Worm (Caenorhabditis elegans) whole organism, L4 larva: ENCODE data around the gene T28C6.7.

ENCODE experiments used
- D1046.2 ChIP-seq: fragments of 200-800 bp; sonication (Bioruptor generic); IDR thresholded peaks from 2 replicates; pipeline ENCODE4 v1.3.6; 2022; ENCODE audit warnings: missing genetic modification characterization, missing compliant biosample characterization
- F49E8.2 ChIP-seq: sonication (generic microtip); optimal IDR thresholded peaks from 2 replicates; lab custom pipeline; 2016; ENCODE audit warnings: missing compliant biosample characterization, mild to moderate bottlenecking, missing genetic modification characterization, borderline replicate concordance
- T26A8.4 ChIP-seq: fragments of 200-800 bp; sonication (Bioruptor generic); IDR thresholded peaks from 2 replicates; pipeline ENCODE4 v1.3.6; 2022; ENCODE audit warnings: missing genetic modification characterization, missing compliant biosample characterization
- Y75B8A.6 ChIP-seq: fragments of 200-800 bp; sonication (Bioruptor generic); IDR thresholded peaks from 2 replicates; pipeline ENCODE4 v1.3.6; 2022; ENCODE audit warnings: missing genetic modification reagents, missing genetic modification characterization, missing compliant biosample characterization
- aha-1 ChIP-seq: fragments of 150-350 bp; peaks from one replicate; lab custom pipeline; 2014; ENCODE audit warnings: missing biosample characterization, missing genetic modification characterization
- aly-2 ChIP-seq: sonication (generic microtip); optimal IDR thresholded peaks from 2 replicates; lab custom pipeline; 2018; ENCODE audit warnings: missing biosample characterization, missing genetic modification characterization
- ceh-20 ChIP-seq: fragments of 200-800 bp; sonication (Bioruptor generic); IDR thresholded peaks from 2 replicates; pipeline ENCODE4 v1.3.6; 2022; ENCODE audit warnings: missing genetic modification reagents, missing genetic modification characterization, missing compliant biosample characterization
- daf-16 ChIP-seq, 3 experiments: sonication (generic microtip); optimal IDR thresholded peaks; 2 replicates each; lab custom pipeline; 2016 to 2017; ENCODE audit warnings: missing genetic modification characterization in 3 of 3, missing genetic modification reagents in 3 of 3, mild to moderate bottlenecking in 2 of 3, missing compliant biosample characterization in 2 of 3, missing biosample characterization in 1 of 3, moderate library complexity in 1 of 3
- dmd-6 ChIP-seq: fragments of 200-800 bp; sonication (Bioruptor generic); IDR thresholded peaks from 2 replicates; pipeline ENCODE4 v1.3.6; 2022; ENCODE audit warnings: missing genetic modification reagents, missing genetic modification characterization, missing compliant biosample characterization
- dve-1 ChIP-seq: sonication (generic microtip); optimal IDR thresholded peaks from 2 replicates; lab custom pipeline; 2017; ENCODE audit warnings: antibody characterized with exemption, mild to moderate bottlenecking, missing genetic modification characterization, missing compliant biosample characterization; ENCODE audit not compliant: insufficient read depth
- fkh-10 ChIP-seq: fragments of 150-350 bp; optimal IDR thresholded peaks from 2 replicates; lab custom pipeline; 2014; ENCODE audit warnings: missing biosample characterization, missing genetic modification reagents, missing genetic modification characterization
- hlh-11 ChIP-seq: fragments of 200-800 bp; sonication (Bioruptor generic); optimal IDR thresholded peaks from 2 replicates; lab custom pipeline; 2018; ENCODE audit warnings: mild to moderate bottlenecking, missing genetic modification characterization, missing compliant biosample characterization
- hlh-30 ChIP-seq: sonication (generic microtip); optimal IDR thresholded peaks from 2 replicates; lab custom pipeline; 2017; ENCODE audit warnings: antibody characterized with exemption, mild to moderate bottlenecking, missing genetic modification characterization, missing compliant biosample characterization; ENCODE audit not compliant: insufficient read depth
- hmg-1.1 ChIP-seq: fragments of 200-800 bp; sonication (Bioruptor generic); IDR thresholded peaks from 2 replicates; pipeline ENCODE4 v1.3.6; 2022; ENCODE audit warnings: missing genetic modification reagents, missing genetic modification characterization, missing compliant biosample characterization
- lin-29 ChIP-seq: fragments of 200-800 bp; sonication (Bioruptor generic); IDR thresholded peaks from 2 replicates; pipeline ENCODE4 v1.3.6; 2022; ENCODE audit warnings: missing genetic modification reagents, missing genetic modification characterization, missing compliant biosample characterization
- lin-38 ChIP-seq: fragments of 200-800 bp; sonication (Bioruptor generic); IDR thresholded peaks from 2 replicates; pipeline ENCODE4 v1.3.6; 2022; ENCODE audit warnings: missing genetic modification reagents, missing genetic modification characterization, missing compliant biosample characterization
- lin-39 ChIP-seq: fragments of 150-350 bp; optimal IDR thresholded peaks from 2 replicates; lab custom pipeline; 2014; ENCODE audit warnings: missing biosample characterization, missing genetic modification reagents, missing genetic modification characterization
- lir-3 ChIP-seq: sonication (generic microtip); optimal IDR thresholded peaks from 2 replicates; lab custom pipeline; 2016; ENCODE audit warnings: mild to moderate bottlenecking, missing genetic modification characterization, missing compliant biosample characterization
- lsy-2 ChIP-seq, 2 experiments: fragments of 150-350 bp in 1 of 2; sonication (generic microtip) in 1 of 2; optimal IDR thresholded peaks; 2 replicates each; lab custom pipeline; 2014 to 2017; ENCODE audit warnings: missing biosample characterization in 2 of 2, missing genetic modification characterization in 2 of 2
- madf-9 ChIP-seq: fragments of 200-800 bp; sonication (Bioruptor generic); conservative IDR thresholded peaks from 2 replicates; pipeline ENCODE4 v1.3.6; 2022; ENCODE audit warnings: missing genetic modification reagents, missing genetic modification characterization, missing compliant biosample characterization
- mdl-1 ChIP-seq, 2 experiments: fragments of 150-350 bp in 1 of 2; sonication (generic microtip) in 1 of 2; optimal IDR thresholded peaks; 2 replicates each; lab custom pipeline; 2014 to 2017; ENCODE audit warnings: missing biosample characterization in 2 of 2, missing genetic modification characterization in 2 of 2
- mxl-3 ChIP-seq: fragments of 200-800 bp; sonication (Bioruptor generic); optimal IDR thresholded peaks from 2 replicates; lab custom pipeline; 2018; ENCODE audit warnings: mild to moderate bottlenecking, missing genetic modification characterization, missing compliant biosample characterization
- nhr-10 ChIP-seq: fragments of 150-350 bp; optimal IDR thresholded peaks from 2 replicates; lab custom pipeline; 2014; ENCODE audit warnings: missing biosample characterization, missing genetic modification characterization
- nhr-102 ChIP-seq: sonication (generic microtip); optimal IDR thresholded peaks from 2 replicates; lab custom pipeline; 2016; ENCODE audit warnings: mild to moderate bottlenecking, missing genetic modification characterization, moderate library complexity, missing compliant biosample characterization
- nhr-111 ChIP-seq: fragments of 200-800 bp; sonication (Bioruptor generic); optimal IDR thresholded peaks from 2 replicates; lab custom pipeline; 2018; ENCODE audit warnings: mild to moderate bottlenecking, missing genetic modification characterization, missing compliant biosample characterization
- nhr-25 ChIP-seq: sonication (generic microtip); optimal IDR thresholded peaks from 2 replicates; lab custom pipeline; 2017; ENCODE audit warnings: missing genetic modification characterization, mild to moderate bottlenecking, missing compliant biosample characterization, antibody characterized with exemption, moderate library complexity, borderline replicate concordance; ENCODE audit not compliant: insufficient read depth
- nhr-28 ChIP-seq: fragments of 150-350 bp; optimal IDR thresholded peaks from 2 replicates; lab custom pipeline; 2014; ENCODE audit warnings: missing biosample characterization, missing genetic modification characterization
- nhr-41 ChIP-seq: fragments of 200-800 bp; sonication (Bioruptor generic); IDR thresholded peaks from 2 replicates; pipeline ENCODE4 v1.3.6; 2022; ENCODE audit warnings: missing genetic modification reagents, missing genetic modification characterization, missing compliant biosample characterization
- nhr-42 ChIP-seq: fragments of 200-800 bp; sonication (Bioruptor generic); IDR thresholded peaks from 2 replicates; pipeline ENCODE4 v1.3.6; 2022; ENCODE audit warnings: missing genetic modification characterization, missing compliant biosample characterization
- nhr-48 ChIP-seq: sonication (generic microtip); optimal IDR thresholded peaks from 2 replicates; lab custom pipeline; 2016; ENCODE audit warnings: mild to moderate bottlenecking, missing genetic modification characterization, missing compliant biosample characterization
- nhr-6 ChIP-seq: fragments of 150-350 bp; optimal IDR thresholded peaks from 2 replicates; lab custom pipeline; 2014; ENCODE audit warnings: missing biosample characterization, missing genetic modification characterization
- nhr-76 ChIP-seq: fragments of 150-350 bp; optimal IDR thresholded peaks from 2 replicates; lab custom pipeline; 2014; ENCODE audit warnings: missing biosample characterization, missing genetic modification characterization
- pha-4 ChIP-seq, 2 experiments: fragments of 150-350 bp in 1 of 2; fragments of 200-800 bp in 1 of 2; sonication (Bioruptor generic) in 1 of 2; IDR thresholded peaks in 1 of 2; optimal IDR thresholded peaks in 1 of 2; 2 replicates each; pipeline versions ENCODE4 v1.3.6 to Lab custom; 2014 to 2022; ENCODE audit warnings: missing genetic modification characterization in 2 of 2, missing genetic modification reagents in 2 of 2, missing biosample characterization in 1 of 2, missing compliant biosample characterization in 1 of 2
- pqm-1 ChIP-seq: sonication (generic microtip); optimal IDR thresholded peaks from 2 replicates; lab custom pipeline; 2017; ENCODE audit warnings: missing biosample characterization, missing genetic modification characterization
- rbr-2 ChIP-seq: sonication (generic microtip); optimal IDR thresholded peaks from 2 replicates; lab custom pipeline; 2016; ENCODE audit warnings: missing genotype, missing genetic modification characterization, missing compliant biosample characterization
- set-16 ChIP-seq: fragments of 200-800 bp; sonication (Bioruptor generic); IDR thresholded peaks from 2 replicates; pipeline ENCODE4 v1.3.6; 2022; ENCODE audit warnings: missing genetic modification reagents, missing genetic modification characterization, missing compliant biosample characterization
- skn-1 ChIP-seq: fragments of 150-350 bp; optimal IDR thresholded peaks from 2 replicates; lab custom pipeline; 2014; ENCODE audit warnings: missing biosample characterization, missing genetic modification characterization
- snpc-1.2 ChIP-seq: fragments of 200-800 bp; sonication (Bioruptor generic); IDR thresholded peaks from 2 replicates; pipeline ENCODE4 v1.3.6; 2022; ENCODE audit warnings: missing genetic modification reagents, missing genetic modification characterization, missing compliant biosample characterization
- spr-1 ChIP-seq: sonication (generic microtip); optimal IDR thresholded peaks from 2 replicates; lab custom pipeline; 2016; ENCODE audit warnings: mild to moderate bottlenecking, missing genetic modification characterization, missing compliant biosample characterization
- tag-97 ChIP-seq: fragments of 200-800 bp; sonication (Bioruptor generic); IDR thresholded peaks from 2 replicates; pipeline ENCODE4 v1.3.6; 2022; ENCODE audit warnings: missing genetic modification characterization, missing compliant biosample characterization
- tra-1 ChIP-seq: fragments of 200-800 bp; sonication (Bioruptor generic); IDR thresholded peaks from 2 replicates; pipeline ENCODE4 v1.3.6; 2022; ENCODE audit warnings: missing genetic modification reagents, missing genetic modification characterization, missing compliant biosample characterization
- unc-130 ChIP-seq: sonication (generic microtip); optimal IDR thresholded peaks from 2 replicates; lab custom pipeline; 2016; ENCODE audit warnings: missing genetic modification reagents, missing genetic modification characterization, missing compliant biosample characterization
- unc-39 ChIP-seq: sonication (generic microtip); optimal IDR thresholded peaks from 2 replicates; lab custom pipeline; 2017; ENCODE audit warnings: missing biosample characterization, missing genetic modification characterization
- unc-62 ChIP-seq, 3 experiments: fragments of 150-350 bp in 1 of 3; sonication (generic microtip); optimal IDR thresholded peaks in 2 of 3; peaks in 1 of 3; 1 replicate in 1 of 3; 2 replicates in 2 of 3; lab custom pipeline; 2014 to 2017; ENCODE audit warnings: missing biosample characterization in 3 of 3, missing genetic modification characterization in 3 of 3, missing genetic modification reagents in 3 of 3, missing genotype in 1 of 3
- zfp-3 ChIP-seq: fragments of 200-800 bp; sonication (Bioruptor generic); conservative IDR thresholded peaks from 2 replicates; pipeline ENCODE4 v1.3.6; 2022; ENCODE audit warnings: missing genetic modification reagents, missing genetic modification characterization, missing compliant biosample characterization

Gene T28C6.7

ce11 chrIV:8793223-8793622, 34.4 kb upstream of the T28C6.7 start:
- TF ChIP-seq unc-130 (GFP tag; lab: Kevin White, UChicago) (no peak), nhr-42 (no peak), rbr-2 (no peak), aha-1 (tag; lab: Kevin White, UChicago) (peak; percentile 66), hlh-30 (tag; lab: Kevin White, UChicago) (peak; percentile 25), Y75B8A.6 (GFP tag; lab: Robert Waterston, UW) (no peak), fkh-10 (GFP tag; lab: Kevin White, UChicago) (no peak), pha-4 (GFP tag; IDR thresholded peaks at IDR 0.05; lab: Robert Waterston, UW) (no peak), pha-4 (tag; optimal IDR thresholded peaks at IDR 0.05; lab: Kevin White, UChicago) (no peak), lsy-2 (tag; optimal IDR thresholded peaks at IDR 0.05; lab: Kevin White, UChicago) (peak in 1 of 2 experiments; percentile 19), nhr-25 (tag; lab: Kevin White, UChicago) (peak; percentile 94), mxl-3 (GFP tag; lab: Kevin White, UChicago) (peak; percentile 80), zfp-3 (GFP tag; lab: Robert Waterston, UW) (no peak), tra-1 (GFP tag; lab: Robert Waterston, UW) (peak; percentile 74; the same call in 1 of the 2 replicates), nhr-10 (tag; lab: Kevin White, UChicago) (no peak), unc-62 (GFP tag; optimal IDR thresholded peaks at IDR 0.05 in 1 of 2; lab: Kevin White, UChicago) (peak in 1 of 2 experiments; percentile 97), unc-62 (tag; optimal IDR thresholded peaks at IDR 0.05; lab: Kevin White, UChicago) (no peak), dve-1 (peak; percentile 37), nhr-102 (tag; lab: Kevin White, UChicago) (peak; percentile 3), nhr-6 (no peak), dmd-6 (GFP tag; lab: Robert Waterston, UW) (peak; percentile 71), ceh-20 (GFP tag; lab: Robert Waterston, UW) (peak; percentile 27; the same call in 1 of the 2 replicates), hlh-11 (tag; lab: Kevin White, UChicago) (peak; percentile 85), pqm-1 (peak; percentile 80), daf-16 (GFP tag; optimal IDR thresholded peaks at IDR 0.05; lab: Kevin White, UChicago) (no peak), daf-16 (tag; optimal IDR thresholded peaks at IDR 0.05; lab: Kevin White, UChicago) (peak; percentile 26), nhr-28 (tag; lab: Kevin White, UChicago) (peak; percentile 84), mdl-1 (tag; optimal IDR thresholded peaks at IDR 0.05; lab: Kevin White, UChicago) (peak in 1 of 2 experiments; percentile 52)

- peak; percentile 53 for TF ChIP-seq spr-1 (tag; lab: Kevin White, UChicago)
- 0 out of 2 replicates have a peak, but pooled peaks have one; percentile 10 for TF ChIP-seq D1046.2 (GFP tag; lab: Robert Waterston, UW)
- TF ChIP-seq unc-39 (tag; lab: Kevin White, UChicago), result no peak
- peak; percentile 79; the same call in 1 of the 2 replicates for TF ChIP-seq pha-4 (GFP tag; IDR thresholded peaks at IDR 0.05; lab: Robert Waterston, UW)
- TF ChIP-seq pha-4 (tag; optimal IDR thresholded peaks at IDR 0.05; lab: Kevin White, UChicago), result no peak
- TF ChIP-seq madf-9 (GFP tag; lab: Robert Waterston, UW), result 0 out of 2 replicates have a peak, but pooled peaks have one; percentile 3
- no peak for TF ChIP-seq lir-3 (tag; lab: Kevin White, UChicago)
- TF ChIP-seq Y75B8A.6 (GFP tag; lab: Robert Waterston, UW), result no peak
- TF ChIP-seq nhr-48 (tag; lab: Kevin White, UChicago), result peak; percentile 83
- no peak for TF ChIP-seq snpc-1.2 (GFP tag; lab: Robert Waterston, UW)
- peak; percentile 59; the same call in 1 of the 2 replicates for TF ChIP-seq lin-38
- no peak for TF ChIP-seq nhr-76
- TF ChIP-seq set-16 (GFP tag; lab: Robert Waterston, UW), result peak; percentile 100
- no peak for TF ChIP-seq aly-2
- peak; percentile 52 for TF ChIP-seq lin-39 (tag; lab: Kevin White, UChicago)
- peak; percentile 68; the same call in 1 of the 2 replicates for TF ChIP-seq T26A8.4
- no peak for TF ChIP-seq skn-1
- TF ChIP-seq lin-29 (GFP tag; lab: Robert Waterston, UW), result peak; percentile 37; the same call in 1 of the 2 replicates
- TF ChIP-seq hlh-30 (tag; lab: Kevin White, UChicago), result peak; percentile 96
- peak; percentile 90 for TF ChIP-seq hmg-1.1 (GFP tag; lab: Robert Waterston, UW)
- no peak for TF ChIP-seq nhr-111 (GFP tag; lab: Kevin White, UChicago)
- peak; percentile 73 to 97 for TF ChIP-seq mdl-1 (tag; optimal IDR thresholded peaks at IDR 0.05; lab: Kevin White, UChicago)
- peak; percentile 86; the same call in 1 of the 2 replicates for TF ChIP-seq nhr-41 (GFP tag; lab: Robert Waterston, UW)
- peak; percentile 86 for TF ChIP-seq rbr-2
- no peak for TF ChIP-seq tag-97 (GFP tag; lab: Robert Waterston, UW)
- no peak for TF ChIP-seq F49E8.2 (tag; lab: Kevin White, UChicago)
These were observed 32.5 kb upstream of the T28C6.7 start for ce11 chrIV:8794895-8795665.
